Fruit fly (Drosophila melanogaster) whole organism, wandering third instar larva: ENCODE measurements around the gene SdicB.

Experiments
- Abd-B ChIP-seq: fragments of >200 bp; optimal IDR thresholded peaks from 2 replicates; lab custom pipeline; 2017; ENCODE audit warnings: missing biosample characterization, missing genetic modification characterization
- CG32264 ChIP-seq: fragments of 200-800 bp; sonication (Bioruptor generic); optimal IDR thresholded peaks from 2 replicates; lab custom pipeline; 2016; ENCODE audit warnings: missing biosample characterization, missing genetic modification characterization
- CG9705 ChIP-seq: fragments of 200-800 bp; sonication (Bioruptor generic); optimal IDR thresholded peaks from 2 replicates; lab custom pipeline; 2018; ENCODE audit warnings: missing biosample characterization, mild to moderate bottlenecking, missing genetic modification characterization
- CrebA ChIP-seq: fragments of 200-800 bp; sonication (Bioruptor generic); optimal IDR thresholded peaks from 2 replicates; lab custom pipeline; 2016; ENCODE audit warnings: missing biosample characterization, mild to moderate bottlenecking, missing genetic modification characterization, borderline replicate concordance
- Dfd ChIP-seq: fragments of >200 bp; optimal IDR thresholded peaks from 2 replicates; lab custom pipeline; 2017; ENCODE audit warnings: missing biosample characterization, missing genetic modification characterization
- Dif ChIP-seq: fragments of 200-275, 200-300 bp; sonication (Bioruptor generic); optimal IDR thresholded peaks from 2 replicates; lab custom pipeline; 2018; ENCODE audit warnings: missing biosample characterization, missing genetic modification characterization; ENCODE audit not compliant: partially characterized antibody
- GATAd ChIP-seq: sonication (Bioruptor generic); optimal IDR thresholded peaks from 2 replicates; lab custom pipeline; 2016; ENCODE audit warnings: missing biosample characterization, missing genetic modification characterization
- HLH106 ChIP-seq: fragments of 200-800 bp; optimal IDR thresholded peaks from 3 replicates; lab custom pipeline; 2019; ENCODE audit warnings: missing biosample characterization, mild to moderate bottlenecking, missing genetic modification characterization, moderate library complexity
- Hnf4 ChIP-seq: fragments of 200-800 bp; sonication (Bioruptor generic); optimal IDR thresholded peaks from 2 replicates; lab custom pipeline; 2016; ENCODE audit warnings: missing biosample characterization, mild to moderate bottlenecking, missing genetic modification characterization
- Hr78 ChIP-seq: fragments of >200 bp; optimal IDR thresholded peaks from 2 replicates; lab custom pipeline; 2017; ENCODE audit warnings: missing biosample characterization, missing genetic modification characterization
- Hr83 ChIP-seq: fragments of 200-300 bp; sonication (Bioruptor generic); optimal IDR thresholded peaks from 2 replicates; lab custom pipeline; 2016; ENCODE audit warnings: missing biosample characterization, mild to moderate bottlenecking, missing genetic modification characterization, moderate library complexity; ENCODE audit not compliant: poor library complexity, severe bottlenecking
- Jra ChIP-seq: sonication (Bioruptor generic); optimal IDR thresholded peaks from 2 replicates; lab custom pipeline; 2016; ENCODE audit warnings: missing biosample characterization, missing genetic modification characterization
- Mio ChIP-seq: sonication (Bioruptor generic); optimal IDR thresholded peaks from 2 replicates; lab custom pipeline; 2016; ENCODE audit warnings: missing biosample characterization, missing genetic modification characterization
- Myc ChIP-seq: fragments of >200 bp; optimal IDR thresholded peaks from 2 replicates; lab custom pipeline; 2017
- N ChIP-seq: fragments of >200 bp; optimal IDR thresholded peaks from 2 replicates; lab custom pipeline; 2018; ENCODE audit warnings: missing biosample characterization, missing external identifiers, missing genetic modification characterization
- OdsH ChIP-seq: fragments of 200-800 bp; sonication (Bioruptor generic); optimal IDR thresholded peaks from 2 replicates; lab custom pipeline; 2016; ENCODE audit warnings: missing biosample characterization, mild to moderate bottlenecking, missing genetic modification characterization
- Rel ChIP-seq, 2 experiments: fragments of 200-800 bp; sonication (Bioruptor generic) in 1 of 2; optimal IDR thresholded peaks; 2 replicates in 1 of 2; 3 replicates in 1 of 2; lab custom pipeline; 2016 to 2019; ENCODE audit warnings: mild to moderate bottlenecking in 2 of 2, missing biosample characterization in 2 of 2, missing genetic modification characterization in 2 of 2, moderate library complexity in 1 of 2
- Sp1 ChIP-seq: fragments of 200-800 bp; sonication (Bioruptor generic); optimal IDR thresholded peaks from 3 replicates; lab custom pipeline; 2019; ENCODE audit warnings: missing biosample characterization, mild to moderate bottlenecking, missing genetic modification characterization, moderate library complexity
- Vsx2 ChIP-seq: fragments of 200-300, 225-300 bp; sonication (Bioruptor generic); optimal IDR thresholded peaks from 2 replicates; lab custom pipeline; 2018; ENCODE audit warnings: missing biosample characterization, missing genetic modification characterization; ENCODE audit not compliant: partially characterized antibody
- br ChIP-seq: fragments of 200-800 bp; sonication (Bioruptor generic); optimal IDR thresholded peaks from 2 replicates; lab custom pipeline; 2016; ENCODE audit warnings: missing biosample characterization, missing genetic modification characterization
- brk ChIP-seq: fragments of 200-800 bp; sonication (Bioruptor generic); optimal IDR thresholded peaks from 2 replicates; lab custom pipeline; 2016; ENCODE audit warnings: missing biosample characterization, mild to moderate bottlenecking, missing genetic modification characterization
- dl ChIP-seq, 2 experiments: fragments of 175-275, 200-275 bp in 1 of 2; fragments of 200-275 bp in 1 of 2; sonication (Bioruptor generic); optimal IDR thresholded peaks; lab custom pipeline; 2018; ENCODE audit warnings: mild to moderate bottlenecking in 2 of 2, missing biosample characterization in 2 of 2, missing genetic modification characterization in 2 of 2, moderate library complexity in 2 of 2; ENCODE audit not compliant: partially characterized antibody in 2 of 2, insufficient read depth in 1 of 2
- dmrt93B ChIP-seq: fragments of 200-800 bp; sonication (Bioruptor generic); optimal IDR thresholded peaks from 2 replicates; lab custom pipeline; 2018; ENCODE audit warnings: missing biosample characterization, mild to moderate bottlenecking, missing genetic modification characterization
- dsf ChIP-seq: sonication (Bioruptor generic); optimal IDR thresholded peaks from 2 replicates; lab custom pipeline; 2016; ENCODE audit warnings: missing biosample characterization, missing genetic modification characterization, borderline replicate concordance
- ey ChIP-seq: fragments of 200-800 bp; sonication (Bioruptor generic); optimal IDR thresholded peaks from 2 replicates; lab custom pipeline; 2016; ENCODE audit warnings: missing biosample characterization, missing genetic modification characterization
- foxo ChIP-seq, 2 experiments: fragments of 200-800 bp; sonication (Bioruptor generic); optimal IDR thresholded peaks; 2 replicates in 1 of 2; 3 replicates in 1 of 2; lab custom pipeline; 2016 to 2017; ENCODE audit warnings: missing biosample characterization in 2 of 2, missing genetic modification characterization in 2 of 2
- fru ChIP-seq: fragments of 200-800 bp; sonication (Bioruptor generic); optimal IDR thresholded peaks from 3 replicates; lab custom pipeline; 2016; ENCODE audit warnings: missing biosample characterization, mild to moderate bottlenecking, missing genetic modification characterization
- h ChIP-seq: fragments of 200-800 bp; sonication (Bioruptor generic); optimal IDR thresholded peaks from 3 replicates; lab custom pipeline; 2016; ENCODE audit warnings: missing biosample characterization, mild to moderate bottlenecking, missing genetic modification characterization
- jim ChIP-seq: fragments of 175-275, 200-325 bp; sonication (Bioruptor generic); optimal IDR thresholded peaks from 2 replicates; lab custom pipeline; 2016; ENCODE audit warnings: missing biosample characterization, mild to moderate bottlenecking, missing genetic modification characterization
- lola ChIP-seq: fragments of >200 bp; optimal IDR thresholded peaks from 2 replicates; lab custom pipeline; 2017; ENCODE audit warnings: missing biosample characterization, missing genetic modification characterization
- pan ChIP-seq: fragments of >200 bp; optimal IDR thresholded peaks from 2 replicates; lab custom pipeline; 2017
- psq ChIP-seq: fragments of 200-800 bp; sonication (Bioruptor generic); optimal IDR thresholded peaks from 3 replicates; lab custom pipeline; 2017; ENCODE audit warnings: missing biosample characterization, mild to moderate bottlenecking, missing genetic modification characterization, moderate library complexity
- rgr ChIP-seq: fragments of 200-800 bp; sonication (Bioruptor generic); optimal IDR thresholded peaks from 3 replicates; lab custom pipeline; 2016; ENCODE audit warnings: missing biosample characterization, mild to moderate bottlenecking, missing genetic modification characterization
- sage ChIP-seq: fragments of 200-800 bp; sonication (Bioruptor generic); optimal IDR thresholded peaks from 2 replicates; lab custom pipeline; 2016; ENCODE audit warnings: missing biosample characterization, mild to moderate bottlenecking, missing genetic modification characterization
- sv ChIP-seq: fragments of 200-800 bp; sonication (Bioruptor generic); optimal IDR thresholded peaks from 3 replicates; lab custom pipeline; 2016; ENCODE audit warnings: missing biosample characterization, missing genetic modification characterization
- tai ChIP-seq: sonication (Bioruptor generic); optimal IDR thresholded peaks from 2 replicates; lab custom pipeline; 2016; ENCODE audit warnings: missing biosample characterization, missing genetic modification characterization
- usp ChIP-seq: fragments of >200 bp; optimal IDR thresholded peaks from 2 replicates; lab custom pipeline; 2017; ENCODE audit warnings: missing biosample characterization, missing genetic modification characterization
- woc ChIP-seq: sonication (Bioruptor generic); optimal IDR thresholded peaks from 2 replicates; lab custom pipeline; 2016; ENCODE audit warnings: missing biosample characterization, mild to moderate bottlenecking, missing genetic modification characterization

The SdicB gene

dm6 chrX:20159679-20160140 is 49.7 kb downstream of the SdicB start, which contains the start of gene Rab35:
Gene Rab35 (minus strand): TSS chrX:20159872.
- TF ChIP-seq Jra (GFP tag; lab: Kevin White, UChicago) (peak; percentile 40), h (GFP tag; lab: Kevin White, UChicago) (peak; percentile 29), Hnf4 (GFP tag; lab: Kevin White, UChicago) (peak; percentile 43), sv (peak; percentile 24), dsf (GFP tag; lab: Kevin White, UChicago) (peak; percentile 4), Rel (GFP tag; optimal IDR thresholded peaks at IDR 0.05; lab: Kevin White, UChicago) (no peak), Rel (tag; optimal IDR thresholded peaks at IDR 0.05; lab: Kevin White, UChicago) (no peak), woc (GFP tag; lab: Kevin White, UChicago) (no peak), rgr (GFP tag; lab: Kevin White, UChicago) (peak; percentile 17), foxo (GFP tag; optimal IDR thresholded peaks at IDR 0.05; lab: Kevin White, UChicago) (peak in 1 of 2 experiments; percentile 0), br (GFP tag; lab: Kevin White, UChicago) (no peak), sage (GFP tag; lab: Kevin White, UChicago) (peak; percentile 2), CrebA (no peak)
- TF ChIP-seq, all 38 proteins: peak for 8

- peak; percentile 62 for TF ChIP-seq Hr83
- TF ChIP-seq Dfd (GFP tag; lab: Kevin White, UChicago): no peak
- no peak for TF ChIP-seq Hr78 (GFP tag; lab: Kevin White, UChicago)
- no peak for TF ChIP-seq N
- TF ChIP-seq sage (GFP tag; lab: Kevin White, UChicago): no peak
- TF ChIP-seq Abd-B: no peak
- TF ChIP-seq woc (GFP tag; lab: Kevin White, UChicago): no peak
- peak; percentile 11 for TF ChIP-seq Sp1 (GFP tag; lab: Kevin White, UChicago)
- TF ChIP-seq GATAd (GFP tag; lab: Kevin White, UChicago): no peak
- no peak for TF ChIP-seq Rel (GFP tag; optimal IDR thresholded peaks at IDR 0.05; lab: Kevin White, UChicago)
- TF ChIP-seq Rel (tag; optimal IDR thresholded peaks at IDR 0.05; lab: Kevin White, UChicago): no peak
- TF ChIP-seq foxo (GFP tag; optimal IDR thresholded peaks at IDR 0.05; lab: Kevin White, UChicago): no peak
- no peak for TF ChIP-seq Jra (GFP tag; lab: Kevin White, UChicago)
- no peak for TF ChIP-seq Vsx2 (GFP tag; lab: Kevin White, UChicago)
- TF ChIP-seq Hnf4 (GFP tag; lab: Kevin White, UChicago): no peak
- TF ChIP-seq dsf (GFP tag; lab: Kevin White, UChicago): no peak
- TF ChIP-seq pan: no peak
- TF ChIP-seq ey (GFP tag; lab: Kevin White, UChicago): no peak
- TF ChIP-seq OdsH (GFP tag; lab: Kevin White, UChicago): no peak
- no peak for TF ChIP-seq Myc (lab: Kevin White, UChicago)
- no peak for TF ChIP-seq rgr (GFP tag; lab: Kevin White, UChicago)
- TF ChIP-seq dl (GFP tag; optimal IDR thresholded peaks at IDR 0.05; lab: Kevin White, UChicago; ENCODE audit: insufficient read depth in 1 of 2, partially characterized antibody in 2 of 2): peak in 1 of 2 experiments; percentile 86
- no peak for TF ChIP-seq fru (GFP tag; lab: Kevin White, UChicago)
- TF ChIP-seq brk: no peak
- no peak for TF ChIP-seq HLH106
- TF ChIP-seq CG32264 (GFP tag; lab: Kevin White, UChicago): no peak
- no peak for TF ChIP-seq dmrt93B
- no peak for TF ChIP-seq psq (GFP tag; lab: Kevin White, UChicago)
- TF ChIP-seq br (GFP tag; lab: Kevin White, UChicago): no peak
- no peak for TF ChIP-seq usp (GFP tag; lab: Kevin White, UChicago)
- TF ChIP-seq sv: no peak
- no peak for TF ChIP-seq tai (GFP tag; lab: Kevin White, UChicago)
- TF ChIP-seq CG9705 (GFP tag; lab: Kevin White, UChicago): no peak
- TF ChIP-seq lola (GFP tag; lab: Kevin White, UChicago): no peak
- no peak for TF ChIP-seq CrebA
- peak; percentile 89 for TF ChIP-seq jim (GFP tag; lab: Kevin White, UChicago)
- peak; percentile 77 for TF ChIP-seq Dif (GFP tag; lab: Kevin White, UChicago)
- TF ChIP-seq h (GFP tag; lab: Kevin White, UChicago): peak; percentile 50
- no peak for TF ChIP-seq Mio (GFP tag; lab: Kevin White, UChicago)
Observed at dm6 chrX:20158943-20159385, 50.4 kb downstream of the SdicB start.
